Fruit fly (Drosophila melanogaster) whole organism, embryonic: ENCODE data around the gene Sidpn.

ENCODE experiments used
- Atf3 ChIP-seq: fragments of 200-800 bp; sonication (Bioruptor generic); optimal IDR thresholded peaks from 3 replicates; lab custom pipeline; 2016; ENCODE audit warnings: missing biosample characterization, missing genetic modification characterization
- Blimp-1 ChIP-seq: fragments of 200-800 bp; sonication (Bioruptor generic); optimal IDR thresholded peaks from 3 replicates; lab custom pipeline; 2018; ENCODE audit warnings: missing biosample characterization, missing genetic modification characterization, mild to moderate bottlenecking, moderate library complexity, missing genetic modification reagents
- CG10979 ChIP-seq: fragments of 200-800 bp; sonication (Bioruptor generic); optimal IDR thresholded peaks from 2 replicates; lab custom pipeline; 2018; ENCODE audit warnings: missing biosample characterization, mild to moderate bottlenecking, missing genetic modification characterization, moderate library complexity
- CG11093 ChIP-seq: fragments of 200-800 bp; sonication (Bioruptor generic); IDR thresholded peaks from 3 replicates; pipeline ENCODE4 v1.3.6; 2022; ENCODE audit warnings: missing biosample characterization, missing genetic modification characterization
- CG12299 ChIP-seq: fragments of 200-800 bp; sonication (Bioruptor generic); optimal IDR thresholded peaks from 2 replicates; lab custom pipeline; 2018; ENCODE audit warnings: missing biosample characterization, mild to moderate bottlenecking, missing genetic modification characterization
- CG12391 ChIP-seq: fragments of 200-800 bp; sonication (Bioruptor generic); optimal IDR thresholded peaks from 3 replicates; lab custom pipeline; 2018; ENCODE audit warnings: missing biosample characterization, mild to moderate bottlenecking, missing genetic modification characterization, moderate library complexity
- CG1602 ChIP-seq: fragments of 200-800 bp; sonication (Bioruptor generic); optimal IDR thresholded peaks from 3 replicates; lab custom pipeline; 2016; ENCODE audit warnings: missing biosample characterization, missing genetic modification characterization
- CG17829 ChIP-seq: fragments of 200-800 bp; optimal IDR thresholded peaks from 2 replicates; lab custom pipeline; 2019; ENCODE audit warnings: missing biosample characterization, mild to moderate bottlenecking, missing genetic modification characterization, moderate library complexity
- CG17912 ChIP-seq: fragments of 200-800 bp; sonication (Bioruptor generic); optimal IDR thresholded peaks from 2 replicates; lab custom pipeline; 2018; ENCODE audit warnings: missing biosample characterization, mild to moderate bottlenecking, missing genetic modification characterization
- CG2199 ChIP-seq: fragments of 200-800 bp; sonication (Bioruptor generic); IDR thresholded peaks from 3 replicates; pipeline ENCODE4 v1.3.6; 2022; ENCODE audit warnings: missing biosample characterization, missing genetic modification characterization
- CG42726 ChIP-seq: fragments of 200-800 bp; sonication (Bioruptor generic); IDR thresholded peaks from 2 replicates; pipeline ENCODE4 v1.3.6; 2022; ENCODE audit warnings: missing biosample characterization, missing genetic modification characterization; ENCODE audit not compliant: partially characterized antibody
- CG4404 ChIP-seq: fragments of 200-800 bp; sonication (Bioruptor generic); IDR thresholded peaks from 2 replicates; pipeline ENCODE4 v1.3.6; 2022; ENCODE audit warnings: missing biosample characterization, missing genetic modification characterization
- CG4707 ChIP-seq: fragments of 200-800 bp; sonication (Bioruptor generic); optimal IDR thresholded peaks from 2 replicates; lab custom pipeline; 2018; ENCODE audit warnings: missing biosample characterization, mild to moderate bottlenecking, missing genetic modification characterization, moderate library complexity
- CG8388 ChIP-seq: fragments of 200-800 bp; sonication (Bioruptor generic); optimal IDR thresholded peaks from 2 replicates; lab custom pipeline; 2019; ENCODE audit warnings: missing biosample characterization, mild to moderate bottlenecking, missing genetic modification characterization, moderate library complexity
- CG8765 ChIP-seq: fragments of 200-800 bp; sonication (Bioruptor generic); IDR thresholded peaks from 2 replicates; pipeline ENCODE4 v1.3.6; 2022; ENCODE audit warnings: missing biosample characterization, missing genetic modification characterization
- CrebB ChIP-seq: fragments of 200-800 bp; sonication (Bioruptor generic); optimal IDR thresholded peaks from 3 replicates; lab custom pipeline; 2018; ENCODE audit warnings: missing biosample characterization, mild to moderate bottlenecking, missing genetic modification characterization
- Dad ChIP-seq: fragments of 200-800 bp; sonication (Bioruptor generic); optimal IDR thresholded peaks from 3 replicates; lab custom pipeline; 2016; ENCODE audit warnings: missing biosample characterization, missing genetic modification characterization
- Dip2 ChIP-seq: fragments of 200-800 bp; sonication (Bioruptor generic); IDR thresholded peaks from 2 replicates; pipeline ENCODE4 v1.3.6; 2022; ENCODE audit warnings: missing biosample characterization, missing genetic modification characterization
- Dp ChIP-seq: fragments of 200-800 bp; sonication (Bioruptor generic); optimal IDR thresholded peaks from 2 replicates; lab custom pipeline; 2018; ENCODE audit warnings: missing biosample characterization, mild to moderate bottlenecking, missing genetic modification characterization, moderate library complexity
- E2f2 ChIP-seq: fragments of 200-800 bp; sonication (Bioruptor generic); IDR thresholded peaks from 2 replicates; pipeline ENCODE4 v1.3.6; 2022; ENCODE audit warnings: missing biosample characterization, missing genetic modification characterization
- H2.0 ChIP-seq: fragments of 200-800 bp; sonication (Bioruptor generic); IDR thresholded peaks from 2 replicates; pipeline ENCODE4 v1.3.6; 2022; ENCODE audit warnings: missing biosample characterization, missing genetic modification characterization
- HLH3B ChIP-seq: fragments of 200-800 bp; sonication (Bioruptor generic); IDR thresholded peaks from 2 replicates; pipeline ENCODE4 v1.3.6; 2022; ENCODE audit warnings: missing biosample characterization, missing genetic modification characterization
- Hr3 ChIP-seq: fragments of 200-800 bp; sonication (Bioruptor generic); optimal IDR thresholded peaks from 3 replicates; lab custom pipeline; 2016; ENCODE audit warnings: missing biosample characterization, missing genetic modification characterization
- Med ChIP-seq: fragments of 200-800 bp; sonication (Bioruptor generic); peaks from one replicate; lab custom pipeline; 2016; ENCODE audit warnings: missing biosample characterization, missing genetic modification characterization, mild to moderate bottlenecking, inconsistent platforms, moderate library complexity
- Meics ChIP-seq: fragments of 200-800 bp; sonication (Bioruptor generic); optimal IDR thresholded peaks from 2 replicates; lab custom pipeline; 2017; ENCODE audit warnings: missing biosample characterization, mild to moderate bottlenecking, missing genetic modification characterization
- Mes4 ChIP-seq: fragments of 200-800 bp; sonication (Bioruptor generic); optimal IDR thresholded peaks from 2 replicates; lab custom pipeline; 2016; ENCODE audit warnings: missing biosample characterization, missing genetic modification characterization
- ab ChIP-seq: fragments of 200-800 bp; sonication (Bioruptor generic); optimal IDR thresholded peaks from 2 replicates; lab custom pipeline; 2016; ENCODE audit warnings: missing biosample characterization, missing genetic modification characterization
- abd-A ChIP-seq: fragments of 200-800 bp; sonication (Bioruptor generic); optimal IDR thresholded peaks from 3 replicates; lab custom pipeline; 2019; ENCODE audit warnings: missing biosample characterization, mild to moderate bottlenecking, missing genetic modification characterization, moderate library complexity
- al ChIP-seq: fragments of 200-800 bp; sonication (Bioruptor generic); IDR thresholded peaks from 2 replicates; pipeline ENCODE4 v1.3.6; 2022; ENCODE audit warnings: missing biosample characterization, missing genetic modification characterization
- ase ChIP-seq: fragments of 200-800 bp; sonication (Bioruptor generic); IDR thresholded peaks from 3 replicates; pipeline ENCODE4 v1.3.6; 2022; ENCODE audit warnings: missing biosample characterization, missing genetic modification characterization
- bowl ChIP-seq: fragments of 200-800 bp; sonication (Bioruptor generic); IDR thresholded peaks from 2 replicates; pipeline ENCODE4 v1.3.6; 2022; ENCODE audit warnings: missing biosample characterization, missing genetic modification characterization
- crol ChIP-seq: fragments of 200-800 bp; sonication (Bioruptor generic); IDR thresholded peaks from 2 replicates; pipeline ENCODE4 v1.3.6; 2022; ENCODE audit warnings: missing biosample characterization, missing genetic modification characterization
- crp ChIP-seq, 2 experiments: fragments of 200-800 bp; sonication (Bioruptor generic); optimal IDR thresholded peaks; 2 replicates in 1 of 2; 3 replicates in 1 of 2; lab custom pipeline; 2017; ENCODE audit warnings: missing biosample characterization in 2 of 2, missing genetic modification characterization in 2 of 2, mild to moderate bottlenecking in 1 of 2, moderate library complexity in 1 of 2
- dan ChIP-seq: fragments of 200-800 bp; sonication (Bioruptor generic); IDR thresholded peaks from 2 replicates; pipeline ENCODE4 v1.3.6; 2022; ENCODE audit warnings: missing biosample characterization, missing genetic modification characterization
- dimm ChIP-seq: fragments of 200-800 bp; sonication (Bioruptor generic); IDR thresholded peaks from 2 replicates; pipeline ENCODE4 v1.3.6; 2022; ENCODE audit warnings: missing biosample characterization, missing genetic modification characterization
- ems ChIP-seq: fragments of 200-800 bp; sonication (Bioruptor generic); optimal IDR thresholded peaks from 3 replicates; lab custom pipeline; 2016; ENCODE audit warnings: missing biosample characterization, missing genetic modification characterization
- ftz-f1 ChIP-seq: fragments of 200-800 bp; sonication (Bioruptor generic); optimal IDR thresholded peaks from 2 replicates; lab custom pipeline; 2016; ENCODE audit warnings: missing biosample characterization, missing genetic modification characterization
- gsb ChIP-seq: fragments of 200-800 bp; sonication (Bioruptor generic); IDR thresholded peaks from 2 replicates; pipeline ENCODE4 v1.3.6; 2022; ENCODE audit warnings: missing biosample characterization, missing genetic modification characterization
- her ChIP-seq: fragments of 200-800 bp; sonication (Bioruptor generic); optimal IDR thresholded peaks from 2 replicates; lab custom pipeline; 2016; ENCODE audit warnings: missing biosample characterization, missing genetic modification characterization
- jumu ChIP-seq: fragments of 200-800 bp; sonication (Bioruptor generic); optimal IDR thresholded peaks from 3 replicates; lab custom pipeline; 2016; ENCODE audit warnings: missing biosample characterization, missing genetic modification characterization
- lola ChIP-seq, 3 experiments: fragments of >200 bp in 2 of 3; fragments of 200-800 bp in 1 of 3; sonication (Bioruptor generic) in 1 of 3; optimal IDR thresholded peaks; 2 replicates each; lab custom pipeline; 2017 to 2019; ENCODE audit warnings: missing biosample characterization in 3 of 3, missing genetic modification characterization in 3 of 3, mild to moderate bottlenecking in 1 of 3, moderate library complexity in 1 of 3
- lov ChIP-seq, 2 experiments: fragments of 200-800 bp in 1 of 2; fragments of >200 bp in 1 of 2; sonication (Bioruptor generic) in 1 of 2; IDR thresholded peaks in 1 of 2; optimal IDR thresholded peaks in 1 of 2; 2 replicates in 1 of 2; 3 replicates in 1 of 2; pipeline versions ENCODE4 v1.3.6 to Lab custom; 2017 to 2022; ENCODE audit warnings: missing biosample characterization in 1 of 2, missing genetic modification characterization in 1 of 2
- nau ChIP-seq: fragments of 200-800 bp; sonication (Bioruptor generic); optimal IDR thresholded peaks from 3 replicates; lab custom pipeline; 2017; ENCODE audit warnings: missing biosample characterization, mild to moderate bottlenecking, missing genetic modification characterization, missing genetic modification reagents
- pho ChIP-seq: fragments of 200-800 bp; sonication (Bioruptor generic); optimal IDR thresholded peaks from 2 replicates; lab custom pipeline; 2016; ENCODE audit warnings: missing biosample characterization, missing genetic modification characterization
- run ChIP-seq: fragments of 200-800 bp; sonication (Bioruptor generic); optimal IDR thresholded peaks from 3 replicates; lab custom pipeline; 2018; ENCODE audit warnings: missing biosample characterization, mild to moderate bottlenecking, missing genetic modification characterization
- tgo ChIP-seq: fragments of 200-800 bp; sonication (Bioruptor generic); IDR thresholded peaks from 3 replicates; pipeline ENCODE4 v1.3.6; 2022; ENCODE audit warnings: missing biosample characterization, missing genetic modification characterization
- z ChIP-seq: fragments of 200-800 bp; sonication (Bioruptor generic); IDR thresholded peaks from 3 replicates; pipeline ENCODE4 v1.3.6; 2022; ENCODE audit warnings: missing biosample characterization, missing genetic modification characterization
- zen ChIP-seq: fragments of 200-800 bp; sonication (Bioruptor generic); optimal IDR thresholded peaks from 3 replicates; lab custom pipeline; 2018; ENCODE audit warnings: missing biosample characterization, mild to moderate bottlenecking, missing genetic modification characterization, moderate library complexity
- zfh1 ChIP-seq: fragments of 200-800 bp; sonication (Bioruptor generic); IDR thresholded peaks from 3 replicates; pipeline ENCODE4 v1.3.6; 2022; ENCODE audit warnings: missing biosample characterization, missing genetic modification characterization

The Sidpn gene

dm6 chr2L:19023972-19024743, 3.4 kb upstream of the Sidpn start (continued):
- TF ChIP-seq CG8765 (GFP tag; lab: Robert Waterston, UW) (no peak), Dip2 (GFP tag; lab: Robert Waterston, UW) (no peak), Atf3 (no peak), Blimp-1 (GFP tag; lab: Kevin White, UChicago) (peak; percentile 60), ase (GFP tag; lab: Robert Waterston, UW) (no peak), CG12299 (peak; percentile 63), Meics (GFP tag; lab: Kevin White, UChicago) (peak; percentile 86), gsb (no peak), CrebB (tag; lab: Kevin White, UChicago) (no peak), nau (GFP tag; lab: Kevin White, UChicago) (peak; percentile 54), Dp (no peak), tgo (peak; percentile 48; the same call in 2 of the 3 replicates), CG17912 (GFP tag; lab: Kevin White, UChicago) (no peak), zfh1 (GFP tag; lab: Robert Waterston, UW) (0 out of 3 replicates have a peak, but pooled peaks have one; percentile 32), Med (GFP tag; lab: Kevin White, UChicago) (peak; percentile 67), jumu (GFP tag; lab: Kevin White, UChicago) (no peak), al (GFP tag; lab: Robert Waterston, UW) (peak; percentile 23; the same call in 1 of the 2 replicates), CG4404 (no peak; the same call in 1 of the 2 replicates), Hr3 (peak; percentile 45), crol (GFP tag; lab: Robert Waterston, UW) (peak; percentile 90), CG1602 (GFP tag; lab: Kevin White, UChicago) (no peak), ab (GFP tag; lab: Kevin White, UChicago) (no peak), dimm (GFP tag; lab: Robert Waterston, UW) (no peak), pho (GFP tag; lab: Kevin White, UChicago) (peak; percentile 13), crp (GFP tag; optimal IDR thresholded peaks at IDR 0.05; lab: Kevin White, UChicago) (peak in 1 of 2 experiments; percentile 15), zen (tag; lab: Kevin White, UChicago) (no peak), CG4707 (GFP tag; lab: Kevin White, UChicago) (peak; percentile 8), bowl (GFP tag; lab: Robert Waterston, UW) (no peak), ftz-f1 (GFP tag; lab: Kevin White, UChicago) (no peak), CG2199 (GFP tag; lab: Robert Waterston, UW) (no peak), CG12391 (tag; lab: Kevin White, UChicago) (peak; percentile 72), abd-A (tag; lab: Kevin White, UChicago) (peak; percentile 90), CG17829 (peak; percentile 56), ems (GFP tag; lab: Kevin White, UChicago) (no peak), E2f2 (GFP tag; lab: Robert Waterston, UW) (peak; percentile 25; the same call in 1 of the 2 replicates), Dad (no peak), CG11093 (peak; percentile 10; the same call in 1 of the 3 replicates), CG10979 (tag; lab: Kevin White, UChicago) (peak; percentile 69), her (GFP tag; lab: Kevin White, UChicago) (no peak), HLH3B (0 out of 2 replicates have a peak, but pooled peaks have one; percentile 46), z (GFP tag; lab: Robert Waterston, UW) (no peak), dan (no peak), Mes4 (GFP tag; lab: Kevin White, UChicago) (no peak), CG8388 (peak; percentile 65), H2.0 (GFP tag; lab: Robert Waterston, UW) (peak; percentile 29; the same call in 1 of the 2 replicates), CG42726 (no peak), run (tag; lab: Kevin White, UChicago) (peak; percentile 38), lov (optimal IDR thresholded peaks at IDR 0.05; lab: Kevin White, UChicago) (no peak), lov (GFP tag; IDR thresholded peaks at IDR 0.05; lab: Robert Waterston, UW) (no peak), lola (GFP tag; optimal IDR thresholded peaks at IDR 0.05; lab: Kevin White, UChicago) (peak in 1 of 3 experiments; percentile 33)
